Worm (Caenorhabditis elegans): ENCODE data around the gene ostb-1.

The ostb-1 gene

DNA sequence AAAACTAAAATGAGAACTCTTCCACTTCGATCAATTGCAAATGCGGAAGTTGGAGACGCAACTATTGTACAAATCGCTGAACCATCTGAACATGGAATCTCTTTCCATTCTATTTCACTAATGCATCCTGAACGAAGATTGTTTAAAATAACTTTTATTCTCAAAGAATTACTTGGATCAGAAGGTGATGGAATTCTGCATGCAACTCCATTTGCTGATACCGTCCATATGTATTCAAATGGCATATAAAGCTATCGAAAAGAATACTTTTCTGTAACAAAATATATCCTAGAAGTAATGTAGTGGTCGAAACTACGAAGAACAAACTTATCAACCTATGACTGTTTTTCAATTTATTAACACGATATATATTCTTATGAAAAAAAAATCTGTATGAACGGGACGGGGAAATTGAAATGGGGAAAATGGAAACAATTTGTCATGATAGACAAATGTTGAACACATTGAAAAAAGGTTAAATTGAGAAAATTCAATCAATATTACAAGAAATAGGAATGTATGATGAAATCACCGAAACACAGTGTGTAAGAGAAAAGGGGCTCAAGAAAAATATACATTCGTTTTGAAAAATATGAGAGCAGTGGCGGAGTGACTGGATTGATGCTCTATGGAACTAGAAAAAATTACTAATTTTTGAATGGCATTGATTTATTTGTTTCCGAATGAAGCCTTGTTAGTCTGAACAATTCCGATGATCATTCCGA lies 13.6 kb downstream of the ostb-1 start, which contains the start of gene T01H3.2:
Gene T01H3.2 (minus strand): TSS at position 251 of the 725 bp plus-strand sequence.
- no peak for TF ChIP-seq ceh-100 (GFP tag; IDR thresholded peaks at IDR 0.05)
- peak; percentile 9 for TF ChIP-seq atf-7 (tag; optimal IDR thresholded peaks at IDR 0.05)
- peak; percentile 33; the same call in 1 of the 2 replicates for TF ChIP-seq nfyb-1 (GFP tag; IDR thresholded peaks at IDR 0.05)
- TF ChIP-seq lin-54 (GFP tag; optimal IDR thresholded peaks at IDR 0.05), result peak; percentile 37
- no peak for TF ChIP-seq dpl-1 (GFP tag; optimal IDR thresholded peaks at IDR 0.05)
- TF ChIP-seq cebp-1 (GFP tag; IDR thresholded peaks at IDR 0.05), result no peak
- peak; percentile 21 for TF ChIP-seq cebp-1 (tag; optimal IDR thresholded peaks at IDR 0.05)
- TF ChIP-seq lin-35 (GFP tag; optimal IDR thresholded peaks at IDR 0.05), result peak in 1 of 3 experiments; percentile 22
- no peak for TF ChIP-seq egrh-3 (GFP tag; IDR thresholded peaks at IDR 0.05)
- 0 out of 2 replicates have a peak, but pooled peaks have one; percentile 10 for TF ChIP-seq B0336.3 (GFP tag; IDR thresholded peaks at IDR 0.05)
- no peak for TF ChIP-seq attf-3 (GFP tag; conservative IDR thresholded peaks at IDR 0.05)
- no peak for TF ChIP-seq ztf-25 (GFP tag; IDR thresholded peaks at IDR 0.05)
- TF ChIP-seq tbp1 (GFP tag; optimal IDR thresholded peaks at IDR 0.05), result peak; percentile 21
- no peak for TF ChIP-seq ztf-26 (tag; optimal IDR thresholded peaks at IDR 0.05)
- TF ChIP-seq tlf-1 (GFP tag; optimal IDR thresholded peaks at IDR 0.05), result peak; percentile 51
- peak; percentile 28 for TF ChIP-seq chd-7 (tag; optimal IDR thresholded peaks at IDR 0.05)
- no peak for TF ChIP-seq ets-4 (GFP tag; optimal IDR thresholded peaks at IDR 0.05)
- no peak for TF ChIP-seq ztf-6 (GFP tag; IDR thresholded peaks at IDR 0.05)
- TF ChIP-seq B0035.1 (tag; optimal IDR thresholded peaks at IDR 0.05), result no peak

DNA sequence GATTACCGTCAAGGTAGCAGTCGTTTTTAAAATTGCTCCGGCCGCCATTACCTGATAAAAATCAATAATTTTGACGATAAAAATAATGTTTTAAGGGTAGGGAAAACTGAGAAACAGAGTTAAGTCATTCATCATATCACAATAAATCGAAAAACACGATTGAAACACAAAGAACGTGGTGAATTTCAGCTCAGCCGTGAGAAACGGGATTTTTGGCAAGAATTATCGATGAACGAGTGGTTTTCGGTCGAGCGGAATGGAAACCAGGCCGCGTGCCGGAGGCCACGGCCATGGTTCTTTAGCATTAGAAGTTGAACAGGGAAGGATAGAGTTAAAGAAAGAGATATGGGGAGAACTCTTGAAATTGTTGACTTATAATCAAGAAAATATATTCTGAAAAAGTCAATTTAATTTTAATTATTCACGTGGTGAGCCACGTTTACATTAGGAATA lies 15.0 kb downstream of the ostb-1 start, which contains the start of the genes vha-4 and T01H3.5:
Gene vha-4 (minus strand): TSS at position 51 of the 453 bp plus-strand sequence.
Gene T01H3.5 (plus strand): TSS at position 351 of the 453 bp plus-strand sequence.
- TF ChIP-seq nhr-80 (tag; optimal IDR thresholded peaks at IDR 0.05) (peak; percentile 55), zfh-2 (GFP tag; conservative IDR thresholded peaks at IDR 0.05) (0 out of 2 replicates have a peak, but pooled peaks have one; percentile 8), nhr-179 (tag; optimal IDR thresholded peaks at IDR 0.05) (no peak), ztf-22 (GFP tag; optimal IDR thresholded peaks at IDR 0.05) (no peak)

DNA sequence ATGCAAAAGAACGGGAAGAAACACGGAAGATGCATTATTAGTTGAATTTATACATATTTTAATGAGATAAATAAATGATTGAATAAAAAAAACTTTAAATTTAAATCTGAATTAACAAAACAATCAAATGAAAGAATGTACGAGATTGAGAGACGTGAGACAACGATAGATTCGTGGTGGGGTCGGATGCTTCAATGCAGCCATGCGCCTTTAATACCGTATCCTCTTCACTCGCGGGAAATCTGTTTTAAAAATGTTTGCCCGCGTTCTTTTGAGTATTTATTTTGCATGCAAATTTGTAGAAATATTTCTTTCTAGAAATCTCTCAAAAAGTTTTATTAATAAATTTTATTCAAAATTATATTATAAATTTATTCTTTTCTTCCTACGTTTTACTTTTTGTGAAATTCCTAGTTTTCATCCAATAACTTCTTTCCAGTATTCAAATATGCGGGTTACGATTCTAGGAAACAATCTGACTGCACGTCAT lies 16.1 kb downstream of the ostb-1 start, which contains the start of gene perm-1:
Gene perm-1 (plus strand): TSS at position 440 of the 490 bp plus-strand sequence.
- TF ChIP-seq F22D6.2 (tag; optimal IDR thresholded peaks at IDR 0.05) (no peak), lin-40 (tag; optimal IDR thresholded peaks at IDR 0.05) (no peak), B0336.3 (GFP tag; IDR thresholded peaks at IDR 0.05) (peak; percentile 75), zim-3 (tag; optimal IDR thresholded peaks at IDR 0.05) (no peak), madf-3 (GFP tag; IDR thresholded peaks at IDR 0.05) (peak; percentile 91), F10E7.11 (tag; optimal IDR thresholded peaks at IDR 0.05) (no peak), Y79H2A.3 (GFP tag; conservative IDR thresholded peaks at IDR 0.05) (no peak), ceh-40 (GFP tag; IDR thresholded peaks at IDR 0.05) (no peak), sdz-38 (tag; optimal IDR thresholded peaks at IDR 0.05) (no peak), nhr-179 (tag; optimal IDR thresholded peaks at IDR 0.05) (no peak), let-607 (tag; optimal IDR thresholded peaks at IDR 0.05) (no peak), ztf-22 (GFP tag; optimal IDR thresholded peaks at IDR 0.05) (no peak), ceh-100 (GFP tag; IDR thresholded peaks at IDR 0.05) (peak; percentile 48; the same call in 1 of the 2 replicates), snpc-1.3 (tag; optimal IDR thresholded peaks at IDR 0.05; ENCODE audit: insufficient read depth) (peak; percentile 82), ceh-27 (GFP tag; optimal IDR thresholded peaks at IDR 0.05) (no peak), cebp-1 (GFP tag; IDR thresholded peaks at IDR 0.05) (no peak), cebp-1 (tag; optimal IDR thresholded peaks at IDR 0.05) (no peak), D2030.7 (GFP tag; IDR thresholded peaks at IDR 0.05) (peak; percentile 96), ceh-58 (GFP tag; IDR thresholded peaks at IDR 0.05) (no peak), F39B2.1 (GFP tag; IDR thresholded peaks at IDR 0.05) (no peak), Y53F4B.3 (GFP tag; IDR thresholded peaks at IDR 0.05) (peak; percentile 60; the same call in 1 of the 2 replicates), ekl-4 (GFP tag; IDR thresholded peaks at IDR 0.05) (peak; percentile 81), ztf-25 (GFP tag; IDR thresholded peaks at IDR 0.05) (no peak), chd-7 (tag; optimal IDR thresholded peaks at IDR 0.05) (no peak), K12H6.12 (tag; optimal IDR thresholded peaks at IDR 0.05) (no peak), lir-1 (GFP tag; conservative IDR thresholded peaks at IDR 0.05) (peak; percentile 36; the same call in 1 of the 2 replicates), C06A6.2 (GFP tag; conservative IDR thresholded peaks at IDR 0.05) (no peak), unc-130 (GFP tag; optimal IDR thresholded peaks at IDR 0.05) (peak; percentile 93)
